Fruit fly (Drosophila melanogaster) whole organism, embryonic: ENCODE measurements around the gene Spn28B.
A peak's percentile ranks its signal among the peaks of the same experiment; 100 is the strongest.

Experiments
- Awh ChIP-seq: fragments of 200-800 bp; sonication (Bioruptor generic); IDR thresholded peaks from 2 replicates; pipeline ENCODE4, ENCODE4 v1.3.6; 2022; ENCODE audit warnings: missing biosample characterization, missing genetic modification characterization
- Blimp-1 ChIP-seq: fragments of 200-800 bp; sonication (Bioruptor generic); optimal IDR thresholded peaks from 3 replicates; lab custom pipeline; 2018; ENCODE audit warnings: missing biosample characterization, missing genetic modification characterization, mild to moderate bottlenecking, moderate library complexity, missing genetic modification reagents
- CG10431 ChIP-seq: fragments of 200-800 bp; sonication (Bioruptor generic); optimal IDR thresholded peaks from 3 replicates; lab custom pipeline; 2018; ENCODE audit warnings: missing biosample characterization, mild to moderate bottlenecking, missing genetic modification characterization
- CG10979 ChIP-seq: fragments of 200-800 bp; sonication (Bioruptor generic); optimal IDR thresholded peaks from 2 replicates; lab custom pipeline; 2018; ENCODE audit warnings: missing biosample characterization, mild to moderate bottlenecking, missing genetic modification characterization, moderate library complexity
- CG12299 ChIP-seq: fragments of 200-800 bp; sonication (Bioruptor generic); optimal IDR thresholded peaks from 2 replicates; lab custom pipeline; 2018; ENCODE audit warnings: missing biosample characterization, mild to moderate bottlenecking, missing genetic modification characterization
- CG17385 ChIP-seq: fragments of 200-800 bp; sonication (Bioruptor generic); optimal IDR thresholded peaks from 3 replicates; lab custom pipeline; 2018; ENCODE audit warnings: missing biosample characterization, mild to moderate bottlenecking, missing genetic modification characterization
- CG17612 ChIP-seq: fragments of 200-800 bp; sonication (Bioruptor generic); IDR thresholded peaks from 2 replicates; pipeline ENCODE4 v1.3.6; 2022; ENCODE audit warnings: missing biosample characterization, missing genetic modification characterization
- CG18476 ChIP-seq: fragments of 200-800 bp; sonication (Bioruptor generic); optimal IDR thresholded peaks from 2 replicates; lab custom pipeline; 2016; ENCODE audit warnings: missing biosample characterization, mild to moderate bottlenecking, missing genetic modification characterization
- CG2199 ChIP-seq: fragments of 200-800 bp; sonication (Bioruptor generic); IDR thresholded peaks from 3 replicates; pipeline ENCODE4 v1.3.6; 2022; ENCODE audit warnings: missing biosample characterization, missing genetic modification characterization
- CG31224 ChIP-seq: fragments of 200-800 bp; sonication (Bioruptor generic); IDR thresholded peaks from 2 replicates; pipeline ENCODE4 v1.3.6; 2022; ENCODE audit warnings: missing biosample characterization, missing genetic modification characterization
- CG5245 ChIP-seq: fragments of 200-800 bp; sonication (Bioruptor generic); optimal IDR thresholded peaks from 3 replicates; lab custom pipeline; 2016; ENCODE audit warnings: missing biosample characterization, missing genetic modification characterization
- CG6689 ChIP-seq: fragments of 200-800 bp; sonication (Bioruptor generic); IDR thresholded peaks from 2 replicates; pipeline ENCODE4 v1.3.6; 2022; ENCODE audit warnings: missing biosample characterization, missing genetic modification characterization
- CG8089 ChIP-seq: fragments of 200-800 bp; sonication (Bioruptor generic); optimal IDR thresholded peaks from 3 replicates; lab custom pipeline; 2016; ENCODE audit warnings: missing biosample characterization, missing genetic modification characterization
- CG8924 ChIP-seq: fragments of 200-800 bp; optimal IDR thresholded peaks from 3 replicates; lab custom pipeline; 2019; ENCODE audit warnings: missing biosample characterization, mild to moderate bottlenecking, missing genetic modification characterization, moderate library complexity
- D19A ChIP-seq: fragments of 200-800 bp; optimal IDR thresholded peaks from 3 replicates; lab custom pipeline; 2019; ENCODE audit warnings: missing biosample characterization, mild to moderate bottlenecking, missing genetic modification characterization, moderate library complexity
- Hsf ChIP-seq: fragments of 200-800 bp; sonication (Bioruptor generic); optimal IDR thresholded peaks from 3 replicates; lab custom pipeline; 2016; ENCODE audit warnings: missing biosample characterization, missing genetic modification characterization
- Max ChIP-seq: fragments of 200-800 bp; sonication (Bioruptor generic); optimal IDR thresholded peaks from 2 replicates; lab custom pipeline; 2016; ENCODE audit warnings: missing biosample characterization, mild to moderate bottlenecking, missing genetic modification characterization
- Med ChIP-seq: fragments of 200-800 bp; sonication (Bioruptor generic); peaks from one replicate; lab custom pipeline; 2016; ENCODE audit warnings: missing biosample characterization, missing genetic modification characterization, mild to moderate bottlenecking, inconsistent platforms, moderate library complexity
- Myb ChIP-seq: fragments of 200-800 bp; sonication (Bioruptor generic); optimal IDR thresholded peaks from 2 replicates; lab custom pipeline; 2016; ENCODE audit warnings: missing biosample characterization, missing genetic modification characterization
- NC2β ChIP-seq: fragments of 200-800 bp; sonication (Bioruptor generic); optimal IDR thresholded peaks from 2 replicates; lab custom pipeline; 2016; ENCODE audit warnings: missing biosample characterization, missing genetic modification characterization
- Opbp ChIP-seq: fragments of 200-800 bp; sonication (Bioruptor generic); IDR thresholded peaks from 3 replicates; pipeline ENCODE4 v1.3.6; 2022; ENCODE audit warnings: missing biosample characterization, missing genetic modification characterization; ENCODE audit not compliant: partially characterized antibody
- Optix ChIP-seq: fragments of 200-800 bp; sonication (Bioruptor generic); IDR thresholded peaks from 3 replicates; pipeline ENCODE4 v1.3.6; 2022; ENCODE audit warnings: missing biosample characterization, missing genetic modification characterization
- Scr ChIP-seq: fragments of 200-800 bp; sonication (Bioruptor generic); IDR thresholded peaks from 2 replicates; pipeline ENCODE4 v1.3.6; 2022; ENCODE audit warnings: missing biosample characterization, missing genetic modification characterization; ENCODE audit not compliant: partially characterized antibody
- Side ChIP-seq: fragments of 200-800 bp; sonication (Bioruptor generic); optimal IDR thresholded peaks from 2 replicates; lab custom pipeline; 2016; ENCODE audit warnings: missing biosample characterization, missing genetic modification characterization
- Sry-β ChIP-seq: fragments of 200-800 bp; sonication (Bioruptor generic); optimal IDR thresholded peaks from 2 replicates; lab custom pipeline; 2018; ENCODE audit warnings: missing biosample characterization, mild to moderate bottlenecking, missing genetic modification characterization, moderate library complexity
- abd-A ChIP-seq: fragments of 200-800 bp; sonication (Bioruptor generic); optimal IDR thresholded peaks from 3 replicates; lab custom pipeline; 2019; ENCODE audit warnings: missing biosample characterization, mild to moderate bottlenecking, missing genetic modification characterization, moderate library complexity
- chn ChIP-seq: fragments of 200-800 bp; sonication (Bioruptor generic); optimal IDR thresholded peaks from 2 replicates; lab custom pipeline; 2016; ENCODE audit warnings: missing biosample characterization, missing genetic modification characterization
- crol ChIP-seq: fragments of 200-800 bp; sonication (Bioruptor generic); IDR thresholded peaks from 2 replicates; pipeline ENCODE4 v1.3.6; 2022; ENCODE audit warnings: missing biosample characterization, missing genetic modification characterization
- gem ChIP-seq: fragments of 200-800 bp; sonication (Bioruptor generic); optimal IDR thresholded peaks from 2 replicates; lab custom pipeline; 2019; ENCODE audit warnings: missing biosample characterization, mild to moderate bottlenecking, missing genetic modification characterization, moderate library complexity
- gsb-n ChIP-seq: fragments of 200-800 bp; sonication (Bioruptor generic); optimal IDR thresholded peaks from 3 replicates; lab custom pipeline; 2018; ENCODE audit warnings: missing biosample characterization, mild to moderate bottlenecking, missing genetic modification characterization
- hth ChIP-seq: fragments of >200 bp; optimal IDR thresholded peaks from 2 replicates; lab custom pipeline; 2017; ENCODE audit warnings: inconsistent platforms
- jigr1 ChIP-seq: fragments of 200-800 bp; sonication (Bioruptor generic); IDR thresholded peaks from 3 replicates; pipeline ENCODE4 v1.3.6; 2022; ENCODE audit warnings: missing biosample characterization, missing genetic modification characterization
- kni ChIP-seq: fragments of 200-800 bp; sonication (Bioruptor generic); optimal IDR thresholded peaks from 3 replicates; lab custom pipeline; 2017; ENCODE audit warnings: mild to moderate bottlenecking, missing biosample characterization, missing genetic modification reagents, missing genetic modification characterization
- oc ChIP-seq: fragments of 200-800 bp; sonication (Bioruptor generic); optimal IDR thresholded peaks from 2 replicates; lab custom pipeline; 2018; ENCODE audit warnings: missing biosample characterization, mild to moderate bottlenecking, missing genetic modification characterization, moderate library complexity
- org-1 ChIP-seq: fragments of 200-800 bp; sonication (Bioruptor generic); optimal IDR thresholded peaks from 2 replicates; lab custom pipeline; 2017; ENCODE audit warnings: missing biosample characterization, missing genetic modification characterization
- otp ChIP-seq: fragments of 200-800 bp; sonication (Bioruptor generic); IDR thresholded peaks from 3 replicates; pipeline ENCODE4, ENCODE4 v1.3.6; 2022; ENCODE audit warnings: missing biosample characterization, missing genetic modification characterization
- pros ChIP-seq: fragments of 200-800 bp; sonication (Bioruptor generic); optimal IDR thresholded peaks from 3 replicates; lab custom pipeline; 2019; ENCODE audit warnings: missing biosample characterization, mild to moderate bottlenecking, missing genetic modification characterization, moderate library complexity
- sqz ChIP-seq: fragments of 200-800 bp; sonication (Bioruptor generic); optimal IDR thresholded peaks from 3 replicates; lab custom pipeline; 2018; ENCODE audit warnings: missing biosample characterization, mild to moderate bottlenecking, missing genetic modification characterization
- sr ChIP-seq: fragments of 200-800 bp; sonication (Bioruptor generic); IDR thresholded peaks from 3 replicates; pipeline ENCODE4 v1.3.6; 2022; ENCODE audit warnings: missing biosample characterization, missing genetic modification characterization
- vvl ChIP-seq: fragments of 200-800 bp; sonication (Bioruptor generic); IDR thresholded peaks from 2 replicates; pipeline ENCODE4 v1.3.6; 2022; ENCODE audit warnings: missing biosample characterization, missing genetic modification characterization
- z ChIP-seq: fragments of 200-800 bp; sonication (Bioruptor generic); IDR thresholded peaks from 3 replicates; pipeline ENCODE4 v1.3.6; 2022; ENCODE audit warnings: missing biosample characterization, missing genetic modification characterization
- zen ChIP-seq: fragments of 200-800 bp; sonication (Bioruptor generic); optimal IDR thresholded peaks from 3 replicates; lab custom pipeline; 2018; ENCODE audit warnings: missing biosample characterization, mild to moderate bottlenecking, missing genetic modification characterization, moderate library complexity

Spn28B gene

dm6 chr2L:7544267-7544670 lies 37.5 kb upstream of the Spn28B start (continued):
- TF ChIP-seq pros: peak; percentile 63
- TF ChIP-seq CG18476 (GFP tag; lab: Kevin White, UChicago): peak; percentile 30
- peak; percentile 10 for TF ChIP-seq chn
- TF ChIP-seq D19A (tag; lab: Kevin White, UChicago): peak; percentile 39
- peak; percentile 20; the same call in 1 of the 3 replicates for TF ChIP-seq otp (GFP tag; lab: Robert Waterston, UW)
- TF ChIP-seq Hsf (GFP tag; lab: Kevin White, UChicago): peak; percentile 7
- TF ChIP-seq gem (tag; lab: Kevin White, UChicago): peak; percentile 22
- TF ChIP-seq CG10431: no peak
- 0 out of 3 replicates have a peak, but pooled peaks have one; percentile 53 for TF ChIP-seq CG2199 (GFP tag; lab: Robert Waterston, UW)
- TF ChIP-seq CG17612 (GFP tag; lab: Robert Waterston, UW): no peak
- TF ChIP-seq CG17385 (GFP tag; lab: Kevin White, UChicago): no peak
- TF ChIP-seq gsb-n (tag; lab: Kevin White, UChicago): peak; percentile 54
- peak; percentile 12 for TF ChIP-seq CG5245 (GFP tag; lab: Kevin White, UChicago)
- peak; percentile 18 for TF ChIP-seq CG8924 (tag; lab: Kevin White, UChicago)
- peak; percentile 37 for TF ChIP-seq CG10979 (tag; lab: Kevin White, UChicago)
- TF ChIP-seq CG6689 (GFP tag; lab: Robert Waterston, UW): peak; percentile 27; the same call in 1 of the 2 replicates
- TF ChIP-seq CG31224 (GFP tag; lab: Robert Waterston, UW): no peak
- TF ChIP-seq Myb (GFP tag; lab: Kevin White, UChicago): no peak
- peak; percentile 28 for TF ChIP-seq Side (GFP tag; lab: Kevin White, UChicago)

- TF ChIP-seq hth (lab: Kevin White, UChicago): peak; percentile 31
- peak; percentile 61 for TF ChIP-seq crol (GFP tag; lab: Robert Waterston, UW)
- TF ChIP-seq Scr (GFP tag; lab: Robert Waterston, UW): no peak
- peak; percentile 49 for TF ChIP-seq Med (GFP tag; lab: Kevin White, UChicago)
- no peak for TF ChIP-seq Myb (GFP tag; lab: Kevin White, UChicago)
- peak; percentile 20 for TF ChIP-seq oc (tag; lab: Kevin White, UChicago)
- no peak for TF ChIP-seq NC2β (GFP tag; lab: Kevin White, UChicago)
- TF ChIP-seq Optix: no peak
- no peak for TF ChIP-seq Opbp (GFP tag; lab: Robert Waterston, UW)
- TF ChIP-seq zen (tag; lab: Kevin White, UChicago): no peak
- no peak for TF ChIP-seq Sry-β (GFP tag; lab: Kevin White, UChicago)
- TF ChIP-seq org-1 (GFP tag; lab: Kevin White, UChicago): no peak
- TF ChIP-seq gsb-n (tag; lab: Kevin White, UChicago): peak; percentile 81
- TF ChIP-seq abd-A (tag; lab: Kevin White, UChicago): peak; percentile 72
- no peak for TF ChIP-seq sr (GFP tag; lab: Robert Waterston, UW)
- TF ChIP-seq Max (GFP tag; lab: Kevin White, UChicago): no peak
- TF ChIP-seq pros: peak; percentile 88
- peak; percentile 73; the same call in 1 of the 2 replicates for TF ChIP-seq vvl (GFP tag; lab: Robert Waterston, UW)
- no peak for TF ChIP-seq CG12299 (tag; lab: Kevin White, UChicago)
- TF ChIP-seq z (GFP tag; lab: Robert Waterston, UW): peak; percentile 56; the same call in 1 of the 3 replicates
- peak; percentile 94 for TF ChIP-seq sqz (GFP tag; lab: Kevin White, UChicago)
- TF ChIP-seq jigr1: no peak
- peak; percentile 41; the same call in 1 of the 2 replicates for TF ChIP-seq Awh (GFP tag; lab: Robert Waterston, UW)
- TF ChIP-seq kni (GFP tag; lab: Kevin White, UChicago): peak; percentile 84
- TF ChIP-seq Blimp-1 (GFP tag; lab: Kevin White, UChicago): peak; percentile 86
- no peak for TF ChIP-seq CG8089 (GFP tag; lab: Kevin White, UChicago)
These were observed 36.0 kb upstream of the Spn28B start for dm6 chr2L:7545608-7546275.
